Worm (Caenorhabditis elegans) whole organism, young adult: ENCODE measurements around the gene Y15E3A.3.

ENCODE experiments used
- B0035.1 ChIP-seq: sonication (generic microtip); optimal IDR thresholded peaks from 2 replicates; lab custom pipeline; 2016; ENCODE audit warnings: missing genetic modification characterization, mild to moderate bottlenecking, missing compliant biosample characterization, missing genotype, missing genetic modification reagents
- B0261.1 ChIP-seq: sonication (generic microtip); optimal IDR thresholded peaks from 2 replicates; lab custom pipeline; 2016; ENCODE audit warnings: mild to moderate bottlenecking, missing genetic modification characterization, moderate library complexity, missing compliant biosample characterization
- B0336.3 ChIP-seq: fragments of 200-800 bp; sonication (Bioruptor generic); IDR thresholded peaks from 2 replicates; pipeline ENCODE4 v1.3.6; 2022; ENCODE audit warnings: missing genetic modification characterization, missing compliant biosample characterization
- F10E7.11 ChIP-seq: sonication (generic microtip); optimal IDR thresholded peaks from 2 replicates; lab custom pipeline; 2017; ENCODE audit warnings: mild to moderate bottlenecking, missing genetic modification characterization, moderate library complexity, missing compliant biosample characterization
- F37B4.10 ChIP-seq: fragments of 200-800 bp; sonication (Bioruptor generic); IDR thresholded peaks from 2 replicates; pipeline ENCODE4 v1.3.6; 2022; ENCODE audit warnings: missing genetic modification characterization, missing compliant biosample characterization
- F52B5.7 ChIP-seq: sonication (generic microtip); optimal IDR thresholded peaks from 2 replicates; lab custom pipeline; 2016; ENCODE audit warnings: mild to moderate bottlenecking, missing genetic modification characterization, missing compliant biosample characterization
- F57A8.1 ChIP-seq: fragments of 200-800 bp; sonication (Bioruptor generic); optimal IDR thresholded peaks from 2 replicates; lab custom pipeline; 2018; ENCODE audit warnings: mild to moderate bottlenecking, missing genetic modification characterization, moderate library complexity, missing compliant biosample characterization
- F57C9.4 ChIP-seq: sonication (generic microtip); optimal IDR thresholded peaks from 2 replicates; lab custom pipeline; 2017; ENCODE audit warnings: mild to moderate bottlenecking, missing genetic modification characterization, missing compliant biosample characterization
- T07F8.4 ChIP-seq: sonication (generic microtip); optimal IDR thresholded peaks from 2 replicates; lab custom pipeline; 2016; ENCODE audit warnings: mild to moderate bottlenecking, missing genetic modification characterization, moderate library complexity, missing compliant biosample characterization
- Y67H2A.10 ChIP-seq: fragments of 200-800 bp; sonication (Bioruptor generic); conservative IDR thresholded peaks from 2 replicates; pipeline ENCODE4 v1.3.6; 2022; ENCODE audit warnings: missing genetic modification reagents, missing genetic modification characterization, missing compliant biosample characterization
- Y79H2A.3 ChIP-seq: fragments of 200-800 bp; sonication (Bioruptor generic); conservative IDR thresholded peaks from 2 replicates; pipeline ENCODE4 v1.3.6; 2022; ENCODE audit warnings: missing genetic modification reagents, missing genetic modification characterization, missing compliant biosample characterization
- Y95B8A.8 ChIP-seq: fragments of 200-800 bp; sonication (Bioruptor generic); IDR thresholded peaks from 2 replicates; pipeline ENCODE4 v1.3.6; 2022; ENCODE audit warnings: missing genetic modification reagents, missing genetic modification characterization, missing compliant biosample characterization
- ama-1 ChIP-seq, 3 experiments: fragments of 150-350 bp in 1 of 3; sonication (generic microtip) in 2 of 3; optimal IDR thresholded peaks; 2 replicates each; lab custom pipeline; 2014 to 2018; ENCODE audit warnings: missing biosample characterization in 2 of 3, missing genetic modification characterization in 2 of 3, missing genetic modification reagents in 2 of 3
- aptf-2 ChIP-seq: fragments of 200-800 bp; sonication (Bioruptor generic); conservative IDR thresholded peaks from 2 replicates; pipeline ENCODE4 v1.3.6; 2022; ENCODE audit warnings: missing genetic modification reagents, missing genetic modification characterization, missing compliant biosample characterization
- aptf-3 ChIP-seq: fragments of 200-800 bp; sonication (Bioruptor generic); IDR thresholded peaks from 2 replicates; pipeline ENCODE4 v1.3.6; 2022; ENCODE audit warnings: missing genetic modification characterization, missing compliant biosample characterization
- attf-3 ChIP-seq: fragments of 200-800 bp; sonication (Bioruptor generic); conservative IDR thresholded peaks from 2 replicates; pipeline ENCODE4 v1.3.6; 2022; ENCODE audit warnings: missing genetic modification reagents, missing genetic modification characterization, missing compliant biosample characterization
- attf-5 ChIP-seq: fragments of 200-800 bp; sonication (Bioruptor generic); optimal IDR thresholded peaks from 2 replicates; lab custom pipeline; 2018; ENCODE audit warnings: mild to moderate bottlenecking, missing genetic modification characterization, missing compliant biosample characterization
- attf-6 ChIP-seq: fragments of 200-800 bp; sonication (Bioruptor generic); IDR thresholded peaks from 2 replicates; pipeline ENCODE4 v1.3.6; 2022; ENCODE audit warnings: missing genetic modification reagents, missing genetic modification characterization, missing compliant biosample characterization
- bed-1 ChIP-seq: fragments of 200-800 bp; sonication (Bioruptor generic); IDR thresholded peaks from 2 replicates; pipeline ENCODE4 v1.3.6; 2022; ENCODE audit warnings: missing genetic modification reagents, missing genetic modification characterization, missing compliant biosample characterization
- cebp-1 ChIP-seq, 2 experiments: fragments of 200-800 bp in 1 of 2; sonication (Bioruptor generic) in 1 of 2; sonication (generic microtip) in 1 of 2; IDR thresholded peaks in 1 of 2; optimal IDR thresholded peaks in 1 of 2; 2 replicates each; pipeline versions ENCODE4 v1.3.6 to Lab custom; 2017 to 2022; ENCODE audit warnings: missing compliant biosample characterization in 2 of 2, missing genetic modification characterization in 2 of 2, mild to moderate bottlenecking in 1 of 2, missing genetic modification reagents in 1 of 2, moderate library complexity in 1 of 2
- ceh-27 ChIP-seq: fragments of 200-800 bp; sonication (Bioruptor generic); optimal IDR thresholded peaks from 2 replicates; lab custom pipeline; 2018; ENCODE audit warnings: mild to moderate bottlenecking, missing genetic modification characterization, moderate library complexity, missing compliant biosample characterization
- egl-44 ChIP-seq: fragments of 200-800 bp; sonication (Bioruptor generic); IDR thresholded peaks from 2 replicates; pipeline ENCODE4 v1.3.6; 2022; ENCODE audit warnings: missing genetic modification reagents, missing genetic modification characterization, missing compliant biosample characterization
- ets-4 ChIP-seq: fragments of 200-800 bp; sonication (Bioruptor generic); optimal IDR thresholded peaks from 2 replicates; lab custom pipeline; 2018; ENCODE audit warnings: mild to moderate bottlenecking, missing genetic modification characterization, missing compliant biosample characterization
- gei-17 ChIP-seq: fragments of 200-800 bp; sonication (Bioruptor generic); optimal IDR thresholded peaks from 2 replicates; lab custom pipeline; 2018; ENCODE audit warnings: mild to moderate bottlenecking, missing genetic modification characterization, missing compliant biosample characterization
- him-1 ChIP-seq: sonication (generic microtip); optimal IDR thresholded peaks from 2 replicates; lab custom pipeline; 2016; ENCODE audit warnings: missing genotype, missing genetic modification reagents, missing genetic modification characterization, missing compliant biosample characterization
- hlh-26 ChIP-seq: fragments of 200-800 bp; sonication (Bioruptor generic); conservative IDR thresholded peaks from 2 replicates; pipeline ENCODE4 v1.3.6; 2022; ENCODE audit warnings: missing genetic modification reagents, missing genetic modification characterization, missing compliant biosample characterization
- hmg-20 ChIP-seq: fragments of 200-800 bp; sonication (Bioruptor generic); IDR thresholded peaks from 2 replicates; pipeline ENCODE4 v1.3.6; 2022; ENCODE audit warnings: missing genetic modification reagents, missing genetic modification characterization, missing compliant biosample characterization
- hsf-1 ChIP-seq: fragments of 200-800 bp; sonication (Bioruptor generic); IDR thresholded peaks from 2 replicates; pipeline ENCODE4 v1.3.6; 2022; ENCODE audit warnings: missing genetic modification reagents, missing genetic modification characterization, missing compliant biosample characterization
- lag-1 ChIP-seq: fragments of 200-800 bp; sonication (Bioruptor generic); IDR thresholded peaks from 2 replicates; pipeline ENCODE4 v1.3.6; 2022; ENCODE audit warnings: missing genetic modification reagents, missing genetic modification characterization, missing compliant biosample characterization
- lin-40 ChIP-seq: sonication (generic microtip); optimal IDR thresholded peaks from 2 replicates; lab custom pipeline; 2016; ENCODE audit warnings: missing genetic modification characterization, mild to moderate bottlenecking, missing compliant biosample characterization, missing genotype, missing genetic modification reagents
- lin-54 ChIP-seq: fragments of 200-800 bp; sonication (Bioruptor generic); optimal IDR thresholded peaks from 2 replicates; lab custom pipeline; 2018; ENCODE audit warnings: mild to moderate bottlenecking, missing genetic modification characterization, missing compliant biosample characterization
- lir-1 ChIP-seq: fragments of 200-800 bp; sonication (Bioruptor generic); conservative IDR thresholded peaks from 2 replicates; pipeline ENCODE4 v1.3.6; 2022; ENCODE audit warnings: missing genetic modification reagents, missing genetic modification characterization, missing compliant biosample characterization
- madf-10 ChIP-seq: sonication (generic microtip); optimal IDR thresholded peaks from 2 replicates; lab custom pipeline; 2016; ENCODE audit warnings: mild to moderate bottlenecking, missing genetic modification characterization, missing compliant biosample characterization
- madf-6 ChIP-seq: fragments of 200-800 bp; sonication (Bioruptor generic); IDR thresholded peaks from 2 replicates; pipeline ENCODE4 v1.3.6; 2022; ENCODE audit warnings: missing genetic modification reagents, missing genetic modification characterization, missing compliant biosample characterization
- mxl-1 ChIP-seq: sonication (generic microtip); optimal IDR thresholded peaks from 2 replicates; lab custom pipeline; 2016; ENCODE audit warnings: missing genetic modification characterization, missing compliant biosample characterization
- nhr-27 ChIP-seq: fragments of 200-800 bp; sonication (Bioruptor generic); optimal IDR thresholded peaks from 2 replicates; lab custom pipeline; 2018; ENCODE audit warnings: mild to moderate bottlenecking, missing genetic modification characterization, moderate library complexity, missing compliant biosample characterization
- nhr-80 ChIP-seq: sonication (generic microtip); optimal IDR thresholded peaks from 2 replicates; lab custom pipeline; 2016; ENCODE audit warnings: missing genetic modification characterization, missing compliant biosample characterization
- pbrm-1 ChIP-seq: fragments of 200-800 bp; sonication (Bioruptor generic); IDR thresholded peaks from 2 replicates; pipeline ENCODE4 v1.3.6; 2022; ENCODE audit warnings: missing genetic modification reagents, missing genetic modification characterization, missing compliant biosample characterization
- rec-8 ChIP-seq, 2 experiments: sonication (generic microtip); optimal IDR thresholded peaks; 2 replicates each; lab custom pipeline; 2016; ENCODE audit warnings: mild to moderate bottlenecking in 2 of 2, missing genetic modification characterization in 2 of 2, missing genetic modification reagents in 2 of 2, missing genotype in 2 of 2, missing biosample characterization in 1 of 2, missing compliant biosample characterization in 1 of 2, moderate library complexity in 1 of 2
- sptf-2 ChIP-seq: fragments of 200-800 bp; sonication (Bioruptor generic); optimal IDR thresholded peaks from 2 replicates; lab custom pipeline; 2018; ENCODE audit warnings: mild to moderate bottlenecking, missing genetic modification characterization, missing compliant biosample characterization
- tbp1 ChIP-seq: fragments of 200-800 bp; sonication (Bioruptor generic); optimal IDR thresholded peaks from 2 replicates; lab custom pipeline; 2018; ENCODE audit warnings: mild to moderate bottlenecking, missing genetic modification characterization, missing compliant biosample characterization
- tlf-1 ChIP-seq: fragments of 200-800 bp; sonication (Bioruptor generic); optimal IDR thresholded peaks from 2 replicates; lab custom pipeline; 2018; ENCODE audit warnings: mild to moderate bottlenecking, missing genetic modification characterization, missing compliant biosample characterization
- zfh-2 ChIP-seq: fragments of 200-800 bp; sonication (Bioruptor generic); conservative IDR thresholded peaks from 2 replicates; pipeline ENCODE4 v1.3.6; 2022; ENCODE audit warnings: missing genetic modification reagents, missing genetic modification characterization, missing compliant biosample characterization
- ztf-25 ChIP-seq: fragments of 200-800 bp; sonication (Bioruptor generic); IDR thresholded peaks from 2 replicates; pipeline ENCODE4 v1.3.6; 2022; ENCODE audit warnings: missing genetic modification reagents, missing genetic modification characterization, missing compliant biosample characterization
- ztf-28 ChIP-seq: fragments of 200-800 bp; sonication (Bioruptor generic); IDR thresholded peaks from 2 replicates; pipeline ENCODE4 v1.3.6; 2022; ENCODE audit warnings: missing genetic modification reagents, missing genetic modification characterization, missing compliant biosample characterization
- ztf-3 ChIP-seq: fragments of 200-800 bp; sonication (Bioruptor generic); optimal IDR thresholded peaks from 2 replicates; lab custom pipeline; 2018; ENCODE audit warnings: mild to moderate bottlenecking, missing genetic modification characterization, missing compliant biosample characterization

Gene Y15E3A.3

ce11 chrX:15274827-15275761 is 50.5 kb downstream of the Y15E3A.3 start (continued):
- TF ChIP-seq him-1 (tag; lab: Kevin White, UChicago), result no peak
- TF ChIP-seq ztf-28 (GFP tag; lab: Robert Waterston, UW), result no peak
- TF ChIP-seq rec-8 (tag; optimal IDR thresholded peaks at IDR 0.05; lab: Kevin White, UChicago), result no peak
- peak; percentile 63; the same call in 1 of the 2 replicates for TF ChIP-seq B0336.3 (GFP tag; lab: Robert Waterston, UW)
- TF ChIP-seq F57C9.4 (tag; lab: Kevin White, UChicago), result no peak
- TF ChIP-seq sptf-2, result no peak
- TF ChIP-seq lin-40 (tag; lab: Kevin White, UChicago), result peak; percentile 59
- no peak for TF ChIP-seq hsf-1 (GFP tag; lab: Robert Waterston, UW)
- peak; percentile 85 for TF ChIP-seq ztf-3 (GFP tag; lab: Kevin White, UChicago)
- TF ChIP-seq aptf-2 (GFP tag; lab: Robert Waterston, UW), result no peak
- no peak for TF ChIP-seq ama-1 (optimal IDR thresholded peaks at IDR 0.05; lab: Kevin White, UChicago)
- no peak for TF ChIP-seq ama-1 (GFP tag; optimal IDR thresholded peaks at IDR 0.05; lab: Kevin White, UChicago)
- peak; percentile 6; the same call in 1 of the 2 replicates for TF ChIP-seq pbrm-1 (GFP tag; lab: Robert Waterston, UW)
- TF ChIP-seq zfh-2 (GFP tag; lab: Robert Waterston, UW), result peak; percentile 96
- TF ChIP-seq nhr-27 (tag; lab: Kevin White, UChicago), result no peak
- TF ChIP-seq egl-44 (GFP tag; lab: Robert Waterston, UW), result 0 out of 2 replicates have a peak, but pooled peaks have one; percentile 25
- TF ChIP-seq attf-6 (GFP tag; lab: Robert Waterston, UW), result no peak
- TF ChIP-seq ceh-27, result peak; percentile 80
- peak; percentile 21 for TF ChIP-seq gei-17 (GFP tag; lab: Kevin White, UChicago)
- peak; percentile 49 for TF ChIP-seq tbp1
- no peak for TF ChIP-seq Y67H2A.10 (GFP tag; lab: Robert Waterston, UW)
- no peak for TF ChIP-seq lag-1 (GFP tag; lab: Robert Waterston, UW)
- peak; percentile 87 for TF ChIP-seq lir-1
- no peak for TF ChIP-seq T07F8.4 (tag; lab: Kevin White, UChicago)
- TF ChIP-seq F37B4.10 (GFP tag; lab: Robert Waterston, UW), result no peak
- peak; percentile 49; the same call in 1 of the 2 replicates for TF ChIP-seq cebp-1 (GFP tag; IDR thresholded peaks at IDR 0.05; lab: Robert Waterston, UW)
- peak; percentile 77 for TF ChIP-seq cebp-1 (tag; optimal IDR thresholded peaks at IDR 0.05; lab: Kevin White, UChicago)
- no peak for TF ChIP-seq ztf-25
- no peak for TF ChIP-seq aptf-3 (GFP tag; lab: Robert Waterston, UW)
- no peak for TF ChIP-seq F52B5.7
- TF ChIP-seq madf-10 (tag; lab: Kevin White, UChicago), result peak; percentile 39
- no peak for TF ChIP-seq Y79H2A.3
- no peak for TF ChIP-seq Y95B8A.8 (GFP tag; lab: Robert Waterston, UW)
- TF ChIP-seq F57A8.1, result no peak
- no peak for TF ChIP-seq F10E7.11
- no peak for TF ChIP-seq attf-3 (GFP tag; lab: Robert Waterston, UW)
- peak; percentile 41 for TF ChIP-seq nhr-80 (tag; lab: Kevin White, UChicago)
- no peak for TF ChIP-seq hlh-26 (GFP tag; lab: Robert Waterston, UW)
- TF ChIP-seq madf-6 (GFP tag; lab: Robert Waterston, UW), result no peak
- no peak for TF ChIP-seq B0035.1 (tag; lab: Kevin White, UChicago)
- TF ChIP-seq B0261.1 (tag; lab: Kevin White, UChicago), result no peak
- TF ChIP-seq ets-4 (GFP tag; lab: Kevin White, UChicago), result no peak
- TF ChIP-seq mxl-1 (tag; lab: Kevin White, UChicago), result no peak
- TF ChIP-seq hmg-20 (GFP tag; lab: Robert Waterston, UW), result no peak
- TF ChIP-seq tlf-1 (GFP tag; lab: Kevin White, UChicago), result no peak
- no peak for TF ChIP-seq bed-1
- peak; percentile 58 for TF ChIP-seq attf-5
- TF ChIP-seq lin-54 (GFP tag; lab: Kevin White, UChicago), result peak; percentile 38
